Worm (Caenorhabditis elegans): ENCODE data around the gene srr-7.
"Not testable (repeated sequence)": the region's sequence is repeated elsewhere in the genome, so short reads cannot be mapped to it uniquely, and the experiment has no call there.

srr-7 gene

ce11 chrV:15099447-15099846, 28.6 kb upstream of the srr-7 start, which contains the start of gene C01G10.1:
Gene C01G10.1, plus strand, starts transcription at chrV:15099747.
- TF ChIP-seq elt-1 (tag; optimal IDR thresholded peaks at IDR 0.05; ENCODE audit: borderline replicate concordance, insufficient read depth) (peak; percentile 7), ceh-83 (GFP tag; optimal IDR thresholded peaks at IDR 0.05) (no peak), ceh-39 (tag; optimal IDR thresholded peaks at IDR 0.05) (no peak)

- TF ChIP-seq flh-1 (GFP tag; optimal IDR thresholded peaks at IDR 0.05); mep-1 (tag; optimal IDR thresholded peaks at IDR 0.05); bed-3 (GFP tag; optimal IDR thresholded peaks at IDR 0.05): not testable (repeated sequence)
Measured at ce11 chrV:15105893-15106598, 22.0 kb upstream of the srr-7 start, which contains the start of gene C01G10.14. Gene C01G10.14, minus strand, starts transcription at chrV:15105943.

ce11 chrV:15109260-15109659, 18.8 kb upstream of the srr-7 start, which contains the start of gene Y75B12A.2:
Gene Y75B12A.2, plus strand, starts transcription at chrV:15109560.
- TF ChIP-seq ces-1 (GFP tag; optimal IDR thresholded peaks at IDR 0.05) (no peak), flh-1 (GFP tag; optimal IDR thresholded peaks at IDR 0.05) (no peak), tbx-8 (GFP tag; optimal IDR thresholded peaks at IDR 0.05) (no peak), M03D4.4 (tag; optimal IDR thresholded peaks at IDR 0.05) (no peak), drap-1 (GFP tag; optimal IDR thresholded peaks at IDR 0.05) (no peak), pha-4 (tag; optimal IDR thresholded peaks at IDR 0.05) (no peak), snpc-4 (tag; optimal IDR thresholded peaks at IDR 0.05) (no peak), nhr-12 (tag; optimal IDR thresholded peaks at IDR 0.05) (no peak), lin-13 (tag; optimal IDR thresholded peaks at IDR 0.05) (no peak), nhr-2 (tag; optimal IDR thresholded peaks at IDR 0.05) (no peak), bed-3 (GFP tag; optimal IDR thresholded peaks at IDR 0.05) (no peak), sptf-1 (tag; optimal IDR thresholded peaks at IDR 0.05) (no peak)

DNA sequence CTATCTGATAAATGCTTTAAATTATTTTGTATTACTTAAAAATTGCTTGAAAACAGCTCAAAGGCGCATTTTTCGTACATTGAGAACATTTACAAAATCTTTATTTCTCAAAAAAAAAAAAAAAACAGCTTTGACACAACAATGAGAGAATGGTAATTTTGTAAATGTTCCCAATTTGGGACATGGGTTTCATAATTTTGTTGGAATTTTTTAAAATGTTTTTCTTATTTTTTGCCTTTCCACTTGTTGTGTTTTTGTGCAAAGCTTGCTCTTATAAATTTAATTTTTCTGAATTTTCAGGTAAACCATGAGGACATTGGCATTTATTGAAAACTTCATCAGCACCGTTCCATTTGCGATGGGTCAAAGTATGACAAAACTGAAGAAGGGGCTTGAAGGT, 16.4 kb upstream of the srr-7 start, which contains the start of gene T01G5.7:
T01G5.7 (plus strand) TSS at position 301 of the 400 bp plus-strand sequence.
- no peak for TF ChIP-seq nhr-28 (tag; optimal IDR thresholded peaks at IDR 0.05)
- TF ChIP-seq mls-2 (tag; optimal IDR thresholded peaks at IDR 0.05) = no peak
- no peak for TF ChIP-seq flh-1 (GFP tag; optimal IDR thresholded peaks at IDR 0.05)
- TF ChIP-seq pha-4 (tag; optimal IDR thresholded peaks at IDR 0.05) = no peak
- TF ChIP-seq sem-2 (GFP tag; optimal IDR thresholded peaks at IDR 0.05) = no peak
- TF ChIP-seq unc-39 (tag; optimal IDR thresholded peaks at IDR 0.05) = no peak
- no peak for TF ChIP-seq ceh-39 (tag; optimal IDR thresholded peaks at IDR 0.05)
- TF ChIP-seq ham-2 (GFP tag; optimal IDR thresholded peaks at IDR 0.05) = no peak
- TF ChIP-seq lin-32 (GFP tag; optimal IDR thresholded peaks at IDR 0.05) = no peak
- no peak for TF ChIP-seq cnd-1 (tag; optimal IDR thresholded peaks at IDR 0.05)
- TF ChIP-seq mab-5 (tag; optimal IDR thresholded peaks at IDR 0.05) = no peak
- TF ChIP-seq sptf-1 (tag; optimal IDR thresholded peaks at IDR 0.05) = no peak
- no peak for TF ChIP-seq blmp-1 (tag; optimal IDR thresholded peaks at IDR 0.05)
- no peak for TF ChIP-seq elt-1 (tag; optimal IDR thresholded peaks at IDR 0.05; ENCODE audit: borderline replicate concordance, insufficient read depth)
- no peak for TF ChIP-seq unc-62 (GFP tag; optimal IDR thresholded peaks at IDR 0.05)
- no peak for TF ChIP-seq hlh-1 (tag; optimal IDR thresholded peaks at IDR 0.05)
- TF ChIP-seq lsy-2 (tag; optimal IDR thresholded peaks at IDR 0.05) = no peak
- no peak for TF ChIP-seq ceh-83 (GFP tag; optimal IDR thresholded peaks at IDR 0.05)
- TF ChIP-seq ztf-11 (tag; optimal IDR thresholded peaks at IDR 0.05) = no peak

DNA sequence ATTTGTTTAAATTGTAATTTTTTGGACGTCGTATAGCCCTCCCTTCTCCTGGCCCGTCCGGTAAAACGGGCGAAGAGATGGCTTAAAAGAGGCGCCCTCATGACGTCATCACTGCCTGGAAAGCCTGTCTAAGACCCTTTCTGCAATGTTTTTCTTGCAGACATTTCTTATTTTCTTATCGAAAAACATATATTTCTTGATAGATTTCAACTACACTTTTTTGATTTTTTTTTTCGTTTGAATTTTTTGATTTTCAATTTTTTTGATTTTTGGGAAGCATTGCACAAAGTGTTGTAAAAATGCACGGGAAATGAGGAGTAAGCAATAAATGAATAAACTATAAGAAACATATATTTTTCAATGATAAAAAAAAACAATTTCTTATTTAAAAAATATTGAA, 14.1 kb upstream of the srr-7 start, which contains the start of gene T01G5.6:
T01G5.6 (minus strand) TSS at position 101 of the 400 bp plus-strand sequence.
- TF ChIP-seq mab-5 (tag; optimal IDR thresholded peaks at IDR 0.05) (no peak), elt-1 (tag; optimal IDR thresholded peaks at IDR 0.05; ENCODE audit: borderline replicate concordance, insufficient read depth) (no peak), nhr-12 (tag; optimal IDR thresholded peaks at IDR 0.05) (no peak), ceh-39 (tag; optimal IDR thresholded peaks at IDR 0.05) (no peak), sem-2 (GFP tag; optimal IDR thresholded peaks at IDR 0.05) (no peak), elt-3 (tag; optimal IDR thresholded peaks at IDR 0.05) (no peak), unc-120 (tag; optimal IDR thresholded peaks at IDR 0.05; ENCODE audit: poor library complexity, severe bottlenecking) (no peak), ham-2 (GFP tag; optimal IDR thresholded peaks at IDR 0.05) (no peak), ceh-43 (GFP tag; optimal IDR thresholded peaks at IDR 0.05) (no peak), unc-62 (GFP tag; optimal IDR thresholded peaks at IDR 0.05) (no peak), cnd-1 (tag; optimal IDR thresholded peaks at IDR 0.05) (no peak)
